Fruit fly (Drosophila melanogaster): Measurements from ENCODE around the gene Lon.
A peak's percentile ranks its signal among the peaks of the same experiment; 100 is the strongest.

DNA sequence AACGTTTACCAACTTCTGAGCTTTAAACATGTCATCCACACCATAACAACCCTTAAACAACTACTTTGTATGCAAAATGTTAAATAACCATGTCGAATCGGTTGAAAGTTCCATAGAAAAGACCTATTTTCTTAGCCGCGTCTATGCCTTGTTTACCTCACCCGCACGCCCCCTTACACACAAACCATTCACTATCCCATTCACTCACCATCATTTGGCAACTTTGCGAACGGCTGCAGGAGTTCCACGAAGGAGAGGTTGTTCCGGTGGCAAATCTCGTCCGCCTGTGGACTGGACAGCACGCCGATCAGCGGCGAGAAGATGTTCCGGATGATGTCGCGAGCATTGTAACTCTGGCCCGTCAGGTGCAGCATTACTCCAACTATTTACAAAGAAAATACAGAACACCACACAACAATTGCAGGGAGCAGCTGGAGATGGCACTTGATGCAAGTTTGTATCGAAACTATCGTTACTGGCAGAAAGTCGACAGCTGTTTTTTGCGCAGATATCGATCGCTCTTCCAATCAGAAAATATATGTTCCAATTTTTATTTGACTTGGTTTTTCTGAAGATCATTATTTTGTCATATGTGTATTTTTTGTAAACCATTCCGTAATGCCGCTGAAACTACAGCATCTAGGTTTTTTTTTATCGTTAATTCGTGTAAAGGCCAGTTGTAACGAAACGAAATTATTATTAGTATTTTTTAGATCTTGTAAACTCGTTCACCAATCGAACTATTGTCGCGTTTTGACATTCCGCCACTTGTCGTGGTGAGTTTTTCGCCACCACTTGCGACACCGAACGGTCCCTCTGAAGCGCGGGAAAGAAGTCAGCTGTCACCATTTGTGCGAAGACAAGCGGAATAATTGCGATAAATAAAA is 6.3 kb upstream of the Lon start, which contains the start of gene asf1:
- TF ChIP-seq OdsH (GFP tag; optimal IDR thresholded peaks at IDR 0.05) (no peak), Sox15 (GFP tag; optimal IDR thresholded peaks at IDR 0.05) (no peak), Hr38 (GFP tag; optimal IDR thresholded peaks at IDR 0.05) (no peak), lz (GFP tag; optimal IDR thresholded peaks at IDR 0.05) (no peak), CG8119 (GFP tag; IDR thresholded peaks at IDR 0.05) (peak; percentile 38; the same call in 1 of the 3 replicates), CG6276 (GFP tag; optimal IDR thresholded peaks at IDR 0.05) (no peak), CG3919 (GFP tag; optimal IDR thresholded peaks at IDR 0.05) (no peak), Blimp-1 (GFP tag; optimal IDR thresholded peaks at IDR 0.05) (no peak), CG6854 (GFP tag; optimal IDR thresholded peaks at IDR 0.05) (no peak), Ets96B (tag; optimal IDR thresholded peaks at IDR 0.05) (no peak), Smox (GFP tag; optimal IDR thresholded peaks at IDR 0.05) (no peak), net (GFP tag; optimal IDR thresholded peaks at IDR 0.05) (no peak)

Measured in whole organism, prepupa.